Fruit fly (Drosophila melanogaster) whole organism, embryonic: ENCODE data around the gene CG10750.

Source experiments
- Atf-2 ChIP-seq: fragments of 200-800 bp; sonication (Bioruptor generic); optimal IDR thresholded peaks from 2 replicates; lab custom pipeline; 2016; ENCODE audit warnings: missing biosample characterization, missing genetic modification characterization
- BEAF-32 ChIP-seq: fragments of 200-800 bp; sonication (Bioruptor generic); optimal IDR thresholded peaks from 3 replicates; lab custom pipeline; 2017; ENCODE audit warnings: missing biosample characterization, missing genetic modification characterization, mild to moderate bottlenecking, moderate library complexity, missing genetic modification reagents
- CG10654 ChIP-seq: fragments of 200-800 bp; sonication (Bioruptor generic); optimal IDR thresholded peaks from 2 replicates; lab custom pipeline; 2016; ENCODE audit warnings: missing biosample characterization, missing genetic modification characterization
- CG1233 ChIP-seq: fragments of 200-800 bp; sonication (Bioruptor generic); optimal IDR thresholded peaks from 4 replicates; lab custom pipeline; 2018; ENCODE audit warnings: missing biosample characterization, mild to moderate bottlenecking, missing genetic modification characterization
- CG13296 ChIP-seq: fragments of 200-800 bp; sonication (Bioruptor generic); optimal IDR thresholded peaks from 3 replicates; lab custom pipeline; 2018; ENCODE audit warnings: missing biosample characterization, mild to moderate bottlenecking, missing genetic modification characterization
- CG13894 ChIP-seq: fragments of 200-800 bp; sonication (Bioruptor generic); optimal IDR thresholded peaks from 3 replicates; lab custom pipeline; 2018; ENCODE audit warnings: missing biosample characterization, mild to moderate bottlenecking, missing genetic modification characterization, moderate library complexity
- CG14050 ChIP-seq: fragments of 200-800 bp; sonication (Bioruptor generic); IDR thresholded peaks from 3 replicates; pipeline ENCODE4 v1.3.6; 2022; ENCODE audit warnings: missing biosample characterization, missing genetic modification characterization
- CG14965 ChIP-seq: fragments of 200-800 bp; sonication (Bioruptor generic); optimal IDR thresholded peaks from 2 replicates; lab custom pipeline; 2016; ENCODE audit warnings: missing biosample characterization, missing genetic modification characterization, borderline replicate concordance
- CG18476 ChIP-seq: fragments of 200-800 bp; sonication (Bioruptor generic); optimal IDR thresholded peaks from 2 replicates; lab custom pipeline; 2016; ENCODE audit warnings: missing biosample characterization, mild to moderate bottlenecking, missing genetic modification characterization
- CG33213 ChIP-seq: fragments of 200-800 bp; sonication (Bioruptor generic); optimal IDR thresholded peaks from 3 replicates; lab custom pipeline; 2016; ENCODE audit warnings: missing biosample characterization, missing genetic modification characterization
- CG4328 ChIP-seq: fragments of 200-800 bp; sonication (Bioruptor generic); optimal IDR thresholded peaks from 3 replicates; lab custom pipeline; 2017; ENCODE audit warnings: missing biosample characterization, missing genetic modification reagents, missing genetic modification characterization
- CG6791 ChIP-seq: fragments of 200-800 bp; sonication (Bioruptor generic); IDR thresholded peaks from 3 replicates; pipeline ENCODE4 v1.3.6; 2022; ENCODE audit warnings: missing biosample characterization, missing genetic modification characterization; ENCODE audit not compliant: partially characterized antibody
- CG7271 ChIP-seq: fragments of 200-800 bp; sonication (Bioruptor generic); optimal IDR thresholded peaks from 2 replicates; lab custom pipeline; 2018; ENCODE audit warnings: missing biosample characterization, mild to moderate bottlenecking, missing genetic modification characterization, moderate library complexity
- D ChIP-seq, 2 experiments: fragments of 200-800 bp in 1 of 2; fragments of >200 bp in 1 of 2; sonication (Bioruptor generic) in 1 of 2; optimal IDR thresholded peaks; 2 replicates in 1 of 2; 3 replicates in 1 of 2; lab custom pipeline; 2017; ENCODE audit warnings: mild to moderate bottlenecking in 1 of 2, missing biosample characterization in 1 of 2, missing genetic modification characterization in 1 of 2, missing genetic modification reagents in 1 of 2
- D19A ChIP-seq: fragments of 200-800 bp; optimal IDR thresholded peaks from 3 replicates; lab custom pipeline; 2019; ENCODE audit warnings: missing biosample characterization, mild to moderate bottlenecking, missing genetic modification characterization, moderate library complexity
- D19B ChIP-seq: fragments of 200-800 bp; sonication (Bioruptor generic); optimal IDR thresholded peaks from 2 replicates; lab custom pipeline; 2017; ENCODE audit warnings: missing biosample characterization, mild to moderate bottlenecking, missing genetic modification characterization
- Kr ChIP-seq: fragments of 200-800 bp; sonication (Bioruptor generic); optimal IDR thresholded peaks from 2 replicates; lab custom pipeline; 2017; ENCODE audit warnings: missing biosample characterization, mild to moderate bottlenecking, missing genetic modification characterization
- Opbp ChIP-seq: fragments of 200-800 bp; sonication (Bioruptor generic); IDR thresholded peaks from 3 replicates; pipeline ENCODE4 v1.3.6; 2022; ENCODE audit warnings: missing biosample characterization, missing genetic modification characterization; ENCODE audit not compliant: partially characterized antibody
- Ptx1 ChIP-seq: fragments of 200-800 bp; sonication (Bioruptor generic); IDR thresholded peaks from 2 replicates; pipeline ENCODE4 v1.3.6; 2022; ENCODE audit warnings: missing biosample characterization, missing genetic modification characterization
- Six4 ChIP-seq: fragments of 200-800 bp; sonication (Bioruptor generic); optimal IDR thresholded peaks from 2 replicates; lab custom pipeline; 2016; ENCODE audit warnings: missing biosample characterization, missing genetic modification characterization
- Stat92E ChIP-seq, 3 experiments: fragments of >200 bp in 2 of 3; fragments of 200-800 bp in 1 of 3; sonication (Bioruptor generic) in 1 of 3; optimal IDR thresholded peaks; 2 replicates each; lab custom pipeline; 2017 to 2019; ENCODE audit warnings: missing biosample characterization in 3 of 3, missing genetic modification characterization in 3 of 3, mild to moderate bottlenecking in 1 of 3, moderate library complexity in 1 of 3
- cad ChIP-seq: fragments of >200 bp; optimal IDR thresholded peaks from 2 replicates; lab custom pipeline; 2017; ENCODE audit warnings: missing biosample characterization, missing genetic modification characterization
- cato ChIP-seq: fragments of 200-800 bp; sonication (Bioruptor generic); optimal IDR thresholded peaks from 2 replicates; lab custom pipeline; 2016; ENCODE audit warnings: missing biosample characterization, missing genetic modification characterization, borderline replicate concordance
- chif ChIP-seq, 2 experiments: fragments of 200-800 bp; sonication (Bioruptor generic); optimal IDR thresholded peaks; 3 replicates each; lab custom pipeline; 2016; ENCODE audit warnings: missing biosample characterization in 2 of 2, missing genetic modification characterization in 2 of 2
- chn ChIP-seq: fragments of 200-800 bp; sonication (Bioruptor generic); optimal IDR thresholded peaks from 2 replicates; lab custom pipeline; 2016; ENCODE audit warnings: missing biosample characterization, missing genetic modification characterization
- crol ChIP-seq: fragments of 200-800 bp; sonication (Bioruptor generic); IDR thresholded peaks from 2 replicates; pipeline ENCODE4 v1.3.6; 2022; ENCODE audit warnings: missing biosample characterization, missing genetic modification characterization
- eve ChIP-seq, 2 experiments: fragments of >200 bp; optimal IDR thresholded peaks; 2 replicates each; lab custom pipeline; 2017; ENCODE audit warnings: missing biosample characterization in 2 of 2, missing genetic modification characterization in 2 of 2
- fd102C ChIP-seq: fragments of 200-800 bp; sonication (Bioruptor generic); optimal IDR thresholded peaks from 2 replicates; lab custom pipeline; 2018; ENCODE audit warnings: missing biosample characterization, mild to moderate bottlenecking, missing genetic modification characterization, moderate library complexity
- fu2 ChIP-seq: fragments of 200-800 bp; sonication (Bioruptor generic); optimal IDR thresholded peaks from 2 replicates; lab custom pipeline; 2016; ENCODE audit warnings: missing biosample characterization, missing genetic modification characterization
- grn ChIP-seq: fragments of 200-800 bp; sonication (Bioruptor generic); optimal IDR thresholded peaks from 3 replicates; lab custom pipeline; 2017; ENCODE audit warnings: missing biosample characterization, missing genetic modification characterization
- gsb-n ChIP-seq: fragments of 200-800 bp; sonication (Bioruptor generic); optimal IDR thresholded peaks from 3 replicates; lab custom pipeline; 2018; ENCODE audit warnings: missing biosample characterization, mild to moderate bottlenecking, missing genetic modification characterization
- kni ChIP-seq: fragments of 200-800 bp; sonication (Bioruptor generic); optimal IDR thresholded peaks from 3 replicates; lab custom pipeline; 2017; ENCODE audit warnings: mild to moderate bottlenecking, missing biosample characterization, missing genetic modification reagents, missing genetic modification characterization
- lmd ChIP-seq: fragments of 200-800 bp; sonication (Bioruptor generic); IDR thresholded peaks from 2 replicates; pipeline ENCODE4 v1.3.6; 2022; ENCODE audit warnings: missing biosample characterization, missing genetic modification characterization
- nerfin-1 ChIP-seq: fragments of 200-800 bp; sonication (Bioruptor generic); optimal IDR thresholded peaks from 3 replicates; lab custom pipeline; 2019; ENCODE audit warnings: missing biosample characterization, mild to moderate bottlenecking, missing genetic modification characterization, moderate library complexity
- onecut ChIP-seq: fragments of 200-800 bp; sonication (Bioruptor generic); IDR thresholded peaks from 2 replicates; pipeline ENCODE4 v1.3.6; 2022; ENCODE audit warnings: missing biosample characterization, missing genetic modification characterization
- org-1 ChIP-seq: fragments of 200-800 bp; sonication (Bioruptor generic); optimal IDR thresholded peaks from 2 replicates; lab custom pipeline; 2017; ENCODE audit warnings: missing biosample characterization, missing genetic modification characterization
- prd ChIP-seq, 3 experiments: fragments of >200 bp in 2 of 3; fragments of 200-800 bp in 1 of 3; sonication (Bioruptor generic) in 1 of 3; optimal IDR thresholded peaks in 2 of 3; IDR thresholded peaks in 1 of 3; 2 replicates in 2 of 3; 3 replicates in 1 of 3; pipeline versions ENCODE4 v1.3.6 to Lab custom; 2017 to 2022; ENCODE audit warnings: missing biosample characterization in 1 of 3, missing genetic modification characterization in 1 of 3
- slp2 ChIP-seq: fragments of 200-800 bp; sonication (Bioruptor generic); optimal IDR thresholded peaks from 2 replicates; lab custom pipeline; 2016; ENCODE audit warnings: missing biosample characterization, missing genetic modification characterization
- vnd ChIP-seq: fragments of 200-800 bp; sonication (Bioruptor generic); IDR thresholded peaks from 3 replicates; pipeline ENCODE4 v1.3.6; 2022; ENCODE audit warnings: missing biosample characterization, missing genetic modification characterization; ENCODE audit not compliant: partially characterized antibody
- z ChIP-seq: fragments of 200-800 bp; sonication (Bioruptor generic); IDR thresholded peaks from 3 replicates; pipeline ENCODE4 v1.3.6; 2022; ENCODE audit warnings: missing biosample characterization, missing genetic modification characterization
- zen ChIP-seq: fragments of 200-800 bp; sonication (Bioruptor generic); optimal IDR thresholded peaks from 3 replicates; lab custom pipeline; 2018; ENCODE audit warnings: missing biosample characterization, mild to moderate bottlenecking, missing genetic modification characterization, moderate library complexity
- zfh1 ChIP-seq: fragments of 200-800 bp; sonication (Bioruptor generic); IDR thresholded peaks from 3 replicates; pipeline ENCODE4 v1.3.6; 2022; ENCODE audit warnings: missing biosample characterization, missing genetic modification characterization

CG10750 gene

DNA sequence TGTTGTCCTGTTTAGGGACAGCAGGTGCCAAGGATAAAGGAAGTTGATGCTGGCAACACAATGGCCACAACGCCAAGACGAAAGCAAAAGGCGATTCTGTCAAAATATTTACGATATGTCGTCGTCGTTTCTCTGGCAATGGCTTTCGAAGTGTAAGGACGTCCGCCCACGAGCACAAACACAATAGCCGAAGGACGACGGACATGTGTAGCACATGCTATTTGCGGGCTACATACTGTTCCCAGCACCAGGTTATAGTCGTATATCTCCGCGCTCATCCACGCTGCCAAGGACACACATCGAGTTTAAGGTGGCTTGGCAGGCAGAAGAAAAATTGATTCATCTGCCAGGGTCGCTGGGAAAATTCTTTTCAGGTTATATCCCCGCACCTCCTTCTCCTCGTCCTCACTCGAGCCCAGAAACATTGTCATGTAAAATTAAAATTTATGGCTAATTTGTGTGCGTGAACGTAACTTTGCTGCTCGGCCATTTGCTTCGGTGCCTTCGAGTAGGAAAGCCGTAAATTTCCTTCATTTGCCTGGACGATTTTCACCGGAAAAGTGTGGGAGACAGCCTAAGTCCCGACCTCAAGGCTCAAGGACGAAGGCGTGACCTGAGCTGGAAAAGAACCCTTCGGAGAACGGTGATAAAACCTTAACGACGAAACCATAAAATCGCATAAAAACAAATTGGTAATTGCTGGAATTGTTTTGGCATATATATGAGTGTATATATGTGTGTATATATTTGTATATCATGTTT lies 38.1 kb downstream of the CG10750 start (continued):
- TF ChIP-seq gsb-n (tag; lab: Kevin White, UChicago) = no peak
- no peak for TF ChIP-seq cato (GFP tag; lab: Kevin White, UChicago)
- peak; percentile 43 for TF ChIP-seq CG7271
- no peak for TF ChIP-seq Opbp (GFP tag; lab: Robert Waterston, UW)
- peak; percentile 78 for TF ChIP-seq D (optimal IDR thresholded peaks at IDR 0.05; lab: Kevin White, UChicago)
- no peak for TF ChIP-seq D (GFP tag; optimal IDR thresholded peaks at IDR 0.05; lab: Kevin White, UChicago)
- TF ChIP-seq fu2 (GFP tag; lab: Kevin White, UChicago) = no peak
- TF ChIP-seq CG13296 (GFP tag; lab: Kevin White, UChicago) = no peak
- TF ChIP-seq Six4 (GFP tag; lab: Kevin White, UChicago) = no peak
- peak in 1 of 3 experiments; percentile 45 for TF ChIP-seq Stat92E (GFP tag; optimal IDR thresholded peaks at IDR 0.05; lab: Kevin White, UChicago)
- TF ChIP-seq zfh1 (GFP tag; lab: Robert Waterston, UW) = no peak
- TF ChIP-seq eve (GFP tag; optimal IDR thresholded peaks at IDR 0.05; lab: Kevin White, UChicago) = no peak
- peak; percentile 68; the same call in 1 of the 2 replicates for TF ChIP-seq crol (GFP tag; lab: Robert Waterston, UW)
- TF ChIP-seq CG33213 (GFP tag; lab: Kevin White, UChicago) = no peak
- peak; percentile 92 for TF ChIP-seq cad (GFP tag; lab: Kevin White, UChicago)

DNA sequence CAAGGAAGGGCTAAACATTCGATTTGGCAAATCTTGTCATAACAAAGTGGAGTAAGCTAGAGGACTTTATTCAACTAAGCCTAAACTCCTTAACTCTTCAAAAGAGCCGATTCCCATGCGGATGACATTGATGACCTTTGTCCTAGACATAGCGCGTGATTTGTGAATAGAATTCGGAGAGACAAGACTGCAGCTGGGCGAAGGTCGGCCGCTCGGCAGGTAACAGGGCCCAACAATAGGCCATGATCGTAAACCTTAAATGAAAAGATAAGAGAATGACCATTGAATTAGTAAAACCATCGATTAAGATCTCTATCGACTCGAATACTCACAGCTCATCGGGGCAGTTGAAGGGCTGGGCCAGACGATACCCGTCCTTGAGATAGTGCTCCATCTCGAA lies 39.0 kb downstream of the CG10750 start:
- TF ChIP-seq BEAF-32 (GFP tag; lab: Kevin White, UChicago) (no peak), grn (GFP tag; lab: Kevin White, UChicago) (peak; percentile 46), Kr (GFP tag; lab: Kevin White, UChicago) (peak; percentile 54), cad (GFP tag; lab: Kevin White, UChicago) (peak; percentile 70), zen (tag; lab: Kevin White, UChicago) (peak; percentile 59), D (optimal IDR thresholded peaks at IDR 0.05; lab: Kevin White, UChicago) (peak; percentile 94), D (GFP tag; optimal IDR thresholded peaks at IDR 0.05; lab: Kevin White, UChicago) (no peak), chif (GFP tag; optimal IDR thresholded peaks at IDR 0.05; lab: Kevin White, UChicago) (no peak)

- TF ChIP-seq chn (GFP tag; lab: Kevin White, UChicago) (no peak), zen (tag; lab: Kevin White, UChicago) (peak; percentile 99), org-1 (GFP tag; lab: Kevin White, UChicago) (no peak), z (GFP tag; lab: Robert Waterston, UW) (peak; percentile 85), Ptx1 (no peak), CG18476 (GFP tag; lab: Kevin White, UChicago) (no peak), onecut (GFP tag; lab: Robert Waterston, UW) (no peak), Atf-2 (GFP tag; lab: Kevin White, UChicago) (no peak), CG10654 (no peak), CG6791 (GFP tag; lab: Robert Waterston, UW) (0 out of 3 replicates have a peak, but pooled peaks have one; percentile 28), CG4328 (no peak), kni (peak; percentile 58), CG14050 (no peak), slp2 (GFP tag; lab: Kevin White, UChicago) (no peak), prd (optimal IDR thresholded peaks at IDR 0.05; lab: Kevin White, UChicago) (no peak), prd (GFP tag; IDR thresholded peaks at IDR 0.05; lab: Robert Waterston, UW) (no peak), CG13894 (tag; lab: Kevin White, UChicago) (no peak), Kr (GFP tag; lab: Kevin White, UChicago) (peak; percentile 60), D19A (tag; lab: Kevin White, UChicago) (no peak), vnd (GFP tag; lab: Robert Waterston, UW) (no peak), nerfin-1 (tag; lab: Kevin White, UChicago) (no peak), CG14965 (GFP tag; lab: Kevin White, UChicago) (no peak), lmd (GFP tag; lab: Robert Waterston, UW) (no peak), CG1233 (GFP tag; lab: Kevin White, UChicago) (no peak), D19B (no peak), fd102C (peak; percentile 34)
These were observed 41.2 kb downstream of the CG10750 start for dm6 chr2L:19341074-19341806.
